Worm (Caenorhabditis elegans): ENCODE data around the gene Y57G7A.3.

DNA sequence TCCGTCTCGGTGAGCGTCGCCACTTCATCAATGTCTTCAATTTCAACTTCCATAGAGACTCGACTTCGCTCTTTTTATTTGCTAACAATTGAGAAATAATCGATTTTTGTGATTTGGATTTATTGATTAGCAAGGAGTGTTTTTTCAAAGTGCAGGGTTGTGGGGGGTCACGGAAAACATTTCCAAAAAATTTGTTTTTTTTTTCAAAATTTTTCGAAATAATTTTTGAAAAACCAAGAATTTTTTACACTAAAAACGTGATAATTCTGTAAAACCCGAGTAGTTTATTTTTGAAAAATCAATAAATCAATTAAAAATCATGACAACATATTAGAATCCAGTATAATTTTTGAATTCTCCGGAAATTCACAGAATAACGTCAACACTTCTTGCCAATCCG, 10.1 kb upstream of the Y57G7A.3 start, which contains the start of gene Y57G7A.5:
- TF ChIP-seq ZK337.2 (GFP tag; IDR thresholded peaks at IDR 0.05) = no peak
- TF ChIP-seq unc-62 (GFP tag; optimal IDR thresholded peaks at IDR 0.05 in 1 of 2) = no peak
- no peak for TF ChIP-seq unc-62 (tag; optimal IDR thresholded peaks at IDR 0.05)

Data from whole organism, L4 larva.